Worm (Caenorhabditis elegans) whole organism, L1 larva: ENCODE data around the gene K10D11.6.

Experiments
- C34B4.2 ChIP-seq: sonication (generic microtip); optimal IDR thresholded peaks from 2 replicates; lab custom pipeline; 2017; ENCODE audit warnings: mild to moderate bottlenecking, missing genetic modification characterization, missing compliant biosample characterization
- F16B12.6 ChIP-seq: fragments of 150-350 bp; optimal IDR thresholded peaks from 2 replicates; lab custom pipeline; 2014; ENCODE audit warnings: missing biosample characterization, missing genetic modification characterization
- aha-1 ChIP-seq: fragments of 150-350 bp; optimal IDR thresholded peaks from 2 replicates; lab custom pipeline; 2014; ENCODE audit warnings: missing biosample characterization, missing genetic modification characterization
- aly-2 ChIP-seq: fragments of 150-350 bp; optimal IDR thresholded peaks from 2 replicates; lab custom pipeline; 2014; ENCODE audit warnings: missing biosample characterization, missing genetic modification characterization
- ceh-63 ChIP-seq: fragments of 200-800 bp; sonication (Bioruptor generic); optimal IDR thresholded peaks from 2 replicates; lab custom pipeline; 2018; ENCODE audit warnings: mild to moderate bottlenecking, missing genetic modification characterization, missing compliant biosample characterization
- ceh-90 ChIP-seq: sonication (generic microtip); optimal IDR thresholded peaks from 2 replicates; lab custom pipeline; 2016; ENCODE audit warnings: missing genetic modification characterization, missing compliant biosample characterization
- ces-1 ChIP-seq: fragments of 150-350 bp; optimal IDR thresholded peaks from 2 replicates; lab custom pipeline; 2014; ENCODE audit warnings: missing biosample characterization, missing genetic modification reagents, missing genetic modification characterization
- efl-1 ChIP-seq, 4 experiments: fragments of 150-350 bp; optimal IDR thresholded peaks in 3 of 4; peaks in 1 of 4; 1 replicate in 1 of 4; 2 replicates in 3 of 4; lab custom pipeline; 2014; ENCODE audit warnings: missing biosample characterization in 2 of 4, missing genetic modification characterization in 2 of 4, missing genetic modification reagents in 2 of 4
- egl-27 ChIP-seq, 2 experiments: fragments of 150-350 bp in 1 of 2; sonication (generic microtip); optimal IDR thresholded peaks; 3 replicates each; lab custom pipeline; 2017 to 2018; ENCODE audit warnings: missing biosample characterization in 2 of 2, missing genetic modification characterization in 2 of 2, missing genetic modification reagents in 2 of 2
- elt-2 ChIP-seq: sonication (generic microtip); optimal IDR thresholded peaks from 2 replicates; lab custom pipeline; 2016; ENCODE audit warnings: missing genetic modification characterization, mild to moderate bottlenecking, inconsistent platforms, missing compliant biosample characterization, missing genetic modification reagents
- ets-5 ChIP-seq: fragments of 200-800 bp; sonication (Bioruptor generic); IDR thresholded peaks from 2 replicates; pipeline ENCODE4 v1.3.6; 2022; ENCODE audit warnings: missing genetic modification characterization, missing compliant biosample characterization
- fkh-8 ChIP-seq: sonication (generic microtip); optimal IDR thresholded peaks from 2 replicates; lab custom pipeline; 2016; ENCODE audit warnings: mild to moderate bottlenecking, missing genetic modification characterization, missing compliant biosample characterization
- fos-1 ChIP-seq: fragments of 150-350 bp; optimal IDR thresholded peaks from 2 replicates; lab custom pipeline; 2014; ENCODE audit warnings: missing biosample characterization, missing genetic modification characterization
- grh-1 ChIP-seq: fragments of 200-800 bp; sonication (Bioruptor generic); IDR thresholded peaks from 2 replicates; pipeline ENCODE4 v1.3.6; 2022; ENCODE audit warnings: missing genetic modification reagents, missing genetic modification characterization, missing compliant biosample characterization
- hlh-4 ChIP-seq: sonication (generic microtip); optimal IDR thresholded peaks from 2 replicates; lab custom pipeline; 2016; ENCODE audit warnings: mild to moderate bottlenecking, missing genetic modification characterization, missing compliant biosample characterization
- irx-1 ChIP-seq: sonication (generic microtip); optimal IDR thresholded peaks from 2 replicates; lab custom pipeline; 2016; ENCODE audit warnings: missing genetic modification characterization, missing compliant biosample characterization
- lin-15B ChIP-seq: fragments of 150-350 bp; sonication (generic microtip); optimal IDR thresholded peaks from 3 replicates; lab custom pipeline; 2014; ENCODE audit warnings: missing biosample characterization, missing genetic modification characterization
- lin-35 ChIP-seq, 2 experiments: fragments of 150-350 bp; optimal IDR thresholded peaks; 2 replicates each; lab custom pipeline; 2014; ENCODE audit warnings: missing biosample characterization in 2 of 2, missing genetic modification characterization in 2 of 2, missing genetic modification reagents in 2 of 2
- mep-1 ChIP-seq: fragments of 150-350 bp; optimal IDR thresholded peaks from 2 replicates; lab custom pipeline; 2014; ENCODE audit warnings: missing biosample characterization, missing genetic modification characterization
- nhr-20 ChIP-seq: sonication (generic microtip); optimal IDR thresholded peaks from 2 replicates; lab custom pipeline; 2016; ENCODE audit warnings: mild to moderate bottlenecking, missing genetic modification characterization, missing compliant biosample characterization
- nhr-28 ChIP-seq: fragments of 150-350 bp; optimal IDR thresholded peaks from 2 replicates; lab custom pipeline; 2014; ENCODE audit warnings: missing biosample characterization, missing genetic modification characterization
- nhr-84 ChIP-seq: sonication (generic microtip); optimal IDR thresholded peaks from 2 replicates; lab custom pipeline; 2017; ENCODE audit warnings: missing biosample characterization, missing genetic modification characterization
- nhr-85 ChIP-seq: sonication (generic microtip); peaks from one replicate; lab custom pipeline; 2016; ENCODE audit warnings: missing genetic modification characterization, inconsistent platforms, missing compliant biosample characterization
- nhr-90 ChIP-seq: sonication (generic microtip); optimal IDR thresholded peaks from 2 replicates; lab custom pipeline; 2016; ENCODE audit warnings: mild to moderate bottlenecking, missing genetic modification characterization, missing compliant biosample characterization; ENCODE audit not compliant: poor library complexity
- sox-4 ChIP-seq: sonication (generic microtip); optimal IDR thresholded peaks from 2 replicates; lab custom pipeline; 2016; ENCODE audit warnings: missing genetic modification characterization, missing compliant biosample characterization
- sup-37 ChIP-seq: fragments of 200-800 bp; sonication (Bioruptor generic); optimal IDR thresholded peaks from 2 replicates; lab custom pipeline; 2018; ENCODE audit warnings: mild to moderate bottlenecking, missing genetic modification characterization, missing compliant biosample characterization
- tlp-1 ChIP-seq: fragments of 150-350 bp; optimal IDR thresholded peaks from 2 replicates; lab custom pipeline; 2014; ENCODE audit warnings: missing biosample characterization, missing genetic modification characterization
- unc-130 ChIP-seq: fragments of 150-350 bp; optimal IDR thresholded peaks from 2 replicates; lab custom pipeline; 2017; ENCODE audit warnings: missing biosample characterization, missing genetic modification characterization, inconsistent platforms
- unc-98 ChIP-seq: fragments of 200-800 bp; sonication (Bioruptor generic); IDR thresholded peaks from 2 replicates; pipeline ENCODE4 v1.3.6; 2022; ENCODE audit warnings: missing genetic modification characterization, missing compliant biosample characterization
- xbp-1 ChIP-seq: sonication (generic microtip); optimal IDR thresholded peaks from 2 replicates; lab custom pipeline; 2016; ENCODE audit warnings: missing genetic modification characterization, missing compliant biosample characterization
- ztf-4 ChIP-seq: fragments of 150-350 bp; optimal IDR thresholded peaks from 2 replicates; lab custom pipeline; 2014; ENCODE audit warnings: missing biosample characterization, missing genetic modification characterization

K10D11.6 gene

ce11 chrIV:12977650-12978049 lies 11.6 kb downstream of the K10D11.6 start:
- TF ChIP-seq nhr-85 (tag; lab: Kevin White, UChicago): no peak
- TF ChIP-seq tlp-1 (tag; lab: Kevin White, UChicago): no peak
- no peak for TF ChIP-seq nhr-28
- TF ChIP-seq sup-37 (GFP tag; lab: Kevin White, UChicago): no peak
- no peak for TF ChIP-seq ets-5 (GFP tag; lab: Robert Waterston, UW)
- no peak for TF ChIP-seq unc-130 (tag; lab: Kevin White, UChicago)
- no peak for TF ChIP-seq nhr-84 (tag; lab: Kevin White, UChicago)
- TF ChIP-seq ztf-4: no peak
- no peak for TF ChIP-seq F16B12.6 (tag; lab: Kevin White, UChicago)
- TF ChIP-seq fos-1: no peak
- no peak for TF ChIP-seq ceh-90 (tag; lab: Kevin White, UChicago)
- no peak for TF ChIP-seq irx-1
- TF ChIP-seq ceh-63 (GFP tag; lab: Kevin White, UChicago): no peak
- TF ChIP-seq hlh-4 (tag; lab: Kevin White, UChicago): no peak
- TF ChIP-seq lin-15B (tag; lab: Kevin White, UChicago): no peak
- no peak for TF ChIP-seq nhr-90 (tag; lab: Kevin White, UChicago)
- TF ChIP-seq, all 84 proteins: peak for 0

ce11 chrIV:12975981-12976380 lies 13.3 kb downstream of the K10D11.6 start, which contains the start of gene dod-17:
Gene dod-17, plus strand, starts transcription at chrIV:12976303.
- TF ChIP-seq elt-2 (tag; lab: Kevin White, UChicago): peak; percentile 40
- no peak for TF ChIP-seq mep-1 (tag; lab: Kevin White, UChicago)
- TF ChIP-seq, all 84 proteins: peak for 1

- TF ChIP-seq xbp-1: no peak
- TF ChIP-seq elt-2 (tag; lab: Kevin White, UChicago): peak; percentile 77
- TF ChIP-seq, all 84 proteins: peak for 1
Measured at ce11 chrIV:12973336-12973735, 15.9 kb downstream of the K10D11.6 start, which contains the start of gene F55G11.4. Gene F55G11.4, plus strand, starts transcription at chrIV:12973624.

- TF ChIP-seq fkh-8 (tag; lab: Kevin White, UChicago): no peak
- no peak for TF ChIP-seq ces-1 (GFP tag; lab: Kevin White, UChicago)
- TF ChIP-seq unc-130 (tag; lab: Kevin White, UChicago): no peak
- TF ChIP-seq grh-1 (GFP tag; lab: Robert Waterston, UW): no peak
- TF ChIP-seq egl-27 (tag; optimal IDR thresholded peaks at IDR 0.05; lab: Kevin White, UChicago): no peak
- no peak for TF ChIP-seq ets-5 (GFP tag; lab: Robert Waterston, UW)
- TF ChIP-seq aly-2 (tag; lab: Kevin White, UChicago): no peak
- no peak for TF ChIP-seq ceh-63 (GFP tag; lab: Kevin White, UChicago)
- no peak for TF ChIP-seq nhr-90 (tag; lab: Kevin White, UChicago)
- TF ChIP-seq fos-1: no peak
- TF ChIP-seq C34B4.2 (tag; lab: Kevin White, UChicago): no peak
- no peak for TF ChIP-seq efl-1 (optimal IDR thresholded peaks at IDR 0.05; lab: Kevin White, UChicago)
- no peak for TF ChIP-seq efl-1 (GFP tag; optimal IDR thresholded peaks at IDR 0.05 in 1 of 2; lab: Kevin White, UChicago)
- TF ChIP-seq lin-35 (GFP tag; optimal IDR thresholded peaks at IDR 0.05; lab: Kevin White, UChicago): no peak
- no peak for TF ChIP-seq sox-4
- no peak for TF ChIP-seq nhr-20 (tag; lab: Kevin White, UChicago)
Measured at ce11 chrIV:12972780-12973179, 16.5 kb downstream of the K10D11.6 start.

- TF ChIP-seq nhr-84 (tag; lab: Kevin White, UChicago) (no peak), unc-98 (GFP tag; lab: Robert Waterston, UW) (no peak), elt-2 (tag; lab: Kevin White, UChicago) (peak; percentile 93), ceh-63 (GFP tag; lab: Kevin White, UChicago) (no peak), tlp-1 (tag; lab: Kevin White, UChicago) (no peak), nhr-28 (no peak), fkh-8 (tag; lab: Kevin White, UChicago) (no peak), aha-1 (no peak), fos-1 (no peak)
Measured at ce11 chrIV:12971994-12972520, 17.2 kb downstream of the K10D11.6 start.
